Worm (Caenorhabditis elegans): ENCODE data around the gene unc-132.

Gene unc-132

DNA sequence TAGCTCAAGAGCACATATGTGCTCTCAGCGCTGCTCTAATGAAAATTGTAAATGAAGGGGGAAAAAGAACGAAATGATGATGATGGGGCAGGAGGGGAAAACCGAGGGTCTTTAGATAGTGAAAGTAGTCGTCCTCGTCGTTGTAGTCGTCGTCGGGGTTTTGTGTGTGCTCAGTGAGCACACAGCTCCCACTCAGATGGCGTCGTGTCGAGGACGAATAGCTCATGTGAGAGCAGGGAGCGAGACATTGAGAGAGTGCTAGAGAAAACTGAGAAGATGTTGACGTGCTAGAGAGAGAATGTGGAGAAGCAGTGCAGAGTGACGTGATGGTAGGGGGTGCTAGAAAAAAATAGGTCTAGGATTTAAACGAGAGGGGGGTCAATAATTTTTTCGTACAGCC, 30.8 kb downstream of the unc-132 start (continued):
- TF ChIP-seq lir-3 (tag; optimal IDR thresholded peaks at IDR 0.05) (no peak), nhr-28 (tag; optimal IDR thresholded peaks at IDR 0.05) (no peak), ctbp-1 (GFP tag; IDR thresholded peaks at IDR 0.05) (peak; percentile 47; the same call in 1 of the 2 replicates), hif-1 (tag; optimal IDR thresholded peaks at IDR 0.05) (peak in 1 of 2 experiments; percentile 26), ceh-28 (tag; optimal IDR thresholded peaks at IDR 0.05) (no peak), lsy-2 (tag; optimal IDR thresholded peaks at IDR 0.05) (peak in 1 of 2 experiments; percentile 68), zag-1 (tag; optimal IDR thresholded peaks at IDR 0.05) (no peak), hlh-11 (tag; optimal IDR thresholded peaks at IDR 0.05) (no peak), hlh-30 (tag; optimal IDR thresholded peaks at IDR 0.05; ENCODE audit: insufficient read depth) (peak; percentile 65), snpc-4 (tag; optimal IDR thresholded peaks at IDR 0.05) (no peak), Y75B8A.6 (GFP tag; IDR thresholded peaks at IDR 0.05) (no peak), F37D6.2 (tag; optimal IDR thresholded peaks at IDR 0.05) (peak; percentile 26), ztf-7 (tag; optimal IDR thresholded peaks at IDR 0.05) (no peak), daf-16 (GFP tag; optimal IDR thresholded peaks at IDR 0.05) (no peak), daf-16 (tag; optimal IDR thresholded peaks at IDR 0.05) (no peak), daf-12 (tag; optimal IDR thresholded peaks at IDR 0.05) (no peak), hmg-1.1 (GFP tag; IDR thresholded peaks at IDR 0.05) (peak; percentile 57; the same call in 1 of the 2 replicates), aha-1 (tag) (peak; percentile 99), ama-1 (optimal IDR thresholded peaks at IDR 0.05) (no peak), dmd-6 (GFP tag; IDR thresholded peaks at IDR 0.05) (peak; percentile 21; the same call in 1 of the 2 replicates), dve-1 (tag; optimal IDR thresholded peaks at IDR 0.05; ENCODE audit: insufficient read depth) (no peak), pqm-1 (tag; optimal IDR thresholded peaks at IDR 0.05) (no peak), ceh-44 (GFP tag; IDR thresholded peaks at IDR 0.05) (no peak), mep-1 (tag; optimal IDR thresholded peaks at IDR 0.05) (peak; percentile 59), spr-3 (GFP tag; optimal IDR thresholded peaks at IDR 0.05) (no peak), nhr-77 (tag; optimal IDR thresholded peaks at IDR 0.05) (no peak)

DNA sequence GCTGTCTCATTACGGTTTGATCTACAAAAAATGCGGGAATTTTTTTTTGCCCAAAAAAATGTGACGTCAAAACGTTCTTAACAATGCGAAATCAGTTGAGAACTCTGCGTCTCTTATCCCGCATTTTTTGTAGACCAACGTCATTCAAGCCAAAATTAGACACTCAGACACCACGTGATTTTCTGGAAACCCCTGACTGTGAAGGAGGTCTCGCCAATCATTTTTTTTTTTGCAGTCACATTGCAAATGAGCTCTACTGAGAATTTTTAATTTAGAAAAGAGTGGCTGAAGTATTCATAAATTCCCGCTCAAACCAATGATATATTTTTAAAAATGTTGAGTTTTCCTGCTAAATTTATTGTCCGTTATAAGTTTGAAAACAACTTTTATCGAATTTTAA, 31.6 kb downstream of the unc-132 start:
- TF ChIP-seq Y75B8A.6 (GFP tag; IDR thresholded peaks at IDR 0.05) (no peak), nhr-102 (tag; optimal IDR thresholded peaks at IDR 0.05) (no peak), F37D6.2 (tag; optimal IDR thresholded peaks at IDR 0.05) (no peak), snpc-4 (tag; optimal IDR thresholded peaks at IDR 0.05) (no peak), arid-1 (GFP tag; conservative IDR thresholded peaks at IDR 0.05) (no peak), nhr-25 (tag; optimal IDR thresholded peaks at IDR 0.05; ENCODE audit: borderline replicate concordance, insufficient read depth) (no peak), lin-29 (GFP tag; IDR thresholded peaks at IDR 0.05) (no peak), T20F7.1 (GFP tag; optimal IDR thresholded peaks at IDR 0.05) (no peak)

DNA sequence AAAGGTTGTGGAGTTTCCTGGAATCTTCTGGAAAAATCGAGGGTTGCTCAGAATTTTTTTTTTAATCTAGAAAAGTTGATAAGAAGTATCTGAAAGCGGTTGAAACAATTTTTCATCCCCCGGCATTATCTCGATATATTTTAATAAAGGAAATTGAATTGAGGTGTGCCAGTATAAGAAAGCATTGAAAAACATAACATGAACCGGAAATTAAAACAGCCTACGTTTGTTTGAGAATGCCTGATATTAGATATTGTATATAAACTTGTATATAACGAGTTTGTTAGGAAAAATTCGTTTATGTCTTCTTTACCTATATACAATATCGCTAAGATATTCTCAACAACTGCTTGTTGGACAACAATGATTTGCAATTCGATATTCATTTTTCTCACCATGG, 37.9 kb downstream of the unc-132 start, which contains the start of gene str-30:
Gene str-30 (plus strand): TSS at position 301 of the 400 bp plus-strand sequence.
- no peak for TF ChIP-seq ceh-62 (tag; optimal IDR thresholded peaks at IDR 0.05)
- TF ChIP-seq arid-1 (GFP tag; conservative IDR thresholded peaks at IDR 0.05): no peak
- TF ChIP-seq madf-9 (GFP tag; conservative IDR thresholded peaks at IDR 0.05): no peak
- TF ChIP-seq lin-39 (tag; optimal IDR thresholded peaks at IDR 0.05): no peak
- no peak for TF ChIP-seq ztf-11 (tag; optimal IDR thresholded peaks at IDR 0.05)
- TF ChIP-seq hif-1 (tag; optimal IDR thresholded peaks at IDR 0.05): no peak
- no peak for TF ChIP-seq F49E8.2 (tag; optimal IDR thresholded peaks at IDR 0.05; ENCODE audit: borderline replicate concordance)
- no peak for TF ChIP-seq ctbp-1 (GFP tag; IDR thresholded peaks at IDR 0.05)
- no peak for TF ChIP-seq gei-8 (GFP tag; optimal IDR thresholded peaks at IDR 0.05)
- TF ChIP-seq ceh-20 (GFP tag; IDR thresholded peaks at IDR 0.05): no peak
- no peak for TF ChIP-seq ceh-82 (tag; optimal IDR thresholded peaks at IDR 0.05)
- TF ChIP-seq Y75B8A.6 (GFP tag; IDR thresholded peaks at IDR 0.05): no peak
- TF ChIP-seq daf-12 (tag; optimal IDR thresholded peaks at IDR 0.05): no peak
- no peak for TF ChIP-seq D1046.2 (GFP tag; IDR thresholded peaks at IDR 0.05)
- TF ChIP-seq zag-1 (tag; optimal IDR thresholded peaks at IDR 0.05): no peak
- no peak for TF ChIP-seq hlh-11 (tag; optimal IDR thresholded peaks at IDR 0.05)
